Fruit fly (Drosophila melanogaster): ENCODE data around the gene chinmo.
A peak's percentile ranks its signal among the peaks of the same experiment; 100 is the strongest.

Gene chinmo

DNA sequence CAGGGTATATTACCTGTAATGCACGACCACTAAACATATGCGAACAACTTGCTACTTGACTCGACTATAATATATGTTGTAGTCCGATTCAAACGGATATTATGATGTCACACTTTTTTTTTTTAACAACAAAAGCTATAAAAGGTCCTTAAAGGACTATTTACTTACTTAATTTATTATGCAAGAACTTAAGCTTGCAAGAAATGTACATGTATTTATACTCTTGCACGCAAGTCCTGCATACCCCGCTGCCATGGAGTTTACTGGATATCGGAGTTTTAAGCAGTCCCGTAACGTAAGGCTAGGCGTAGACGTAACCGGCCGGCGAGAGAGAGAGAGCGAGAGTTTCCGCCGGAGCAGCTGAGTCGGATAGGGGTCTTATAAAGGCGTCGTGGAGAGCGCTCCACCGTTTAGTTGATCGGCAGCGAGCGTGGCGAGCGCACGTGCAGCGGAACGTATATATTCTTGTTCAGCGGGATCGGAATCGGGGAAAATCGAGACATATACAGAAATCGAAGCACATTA is 86.1 kb downstream of the chinmo start (continued):
- TF ChIP-seq CG8944 (GFP tag; optimal IDR thresholded peaks at IDR 0.05) (peak; percentile 90), CG14441 (GFP tag; IDR thresholded peaks at IDR 0.05) (peak; percentile 83), lola (GFP tag; optimal IDR thresholded peaks at IDR 0.05) (peak in 1 of 3 experiments; percentile 80), kni (GFP tag; optimal IDR thresholded peaks at IDR 0.05) (no peak), CG9932 (GFP tag; IDR thresholded peaks at IDR 0.05) (peak; percentile 79), HLH54F (GFP tag; optimal IDR thresholded peaks at IDR 0.05) (peak; percentile 89), CG5180 (GFP tag; optimal IDR thresholded peaks at IDR 0.05) (peak; percentile 64), CG4360 (GFP tag; IDR thresholded peaks at IDR 0.05) (no peak; the same call in 1 of the 2 replicates), gcm2 (GFP tag; optimal IDR thresholded peaks at IDR 0.05) (peak; percentile 67), cg (GFP tag; optimal IDR thresholded peaks at IDR 0.05) (no peak), ind (GFP tag; optimal IDR thresholded peaks at IDR 0.05) (peak; percentile 90), fd102C (GFP tag; optimal IDR thresholded peaks at IDR 0.05) (no peak), CG17361 (GFP tag; IDR thresholded peaks at IDR 0.05) (peak; percentile 93), tgo (GFP tag; IDR thresholded peaks at IDR 0.05) (peak; percentile 86), tx (GFP tag; optimal IDR thresholded peaks at IDR 0.05) (peak; percentile 86), HLH3B (GFP tag; IDR thresholded peaks at IDR 0.05) (peak; percentile 84), Ravus (GFP tag; IDR thresholded peaks at IDR 0.05) (peak; percentile 64; the same call in 1 of the 2 replicates), Lim3 (GFP tag; IDR thresholded peaks at IDR 0.05) (peak; percentile 47; the same call in 1 of the 2 replicates), CG14050 (GFP tag; IDR thresholded peaks at IDR 0.05) (peak; percentile 80), pnt (GFP tag; optimal IDR thresholded peaks at IDR 0.05) (peak; percentile 94), sr (GFP tag; IDR thresholded peaks at IDR 0.05) (peak; percentile 45; the same call in 1 of the 3 replicates), tin (GFP tag; optimal IDR thresholded peaks at IDR 0.05) (peak; percentile 88), bbx (GFP tag; IDR thresholded peaks at IDR 0.05; ENCODE audit: partially characterized antibody) (peak; percentile 62), ranshi (GFP tag; IDR thresholded peaks at IDR 0.05) (peak; percentile 76; the same call in 1 of the 2 replicates), CG13775 (GFP tag; optimal IDR thresholded peaks at IDR 0.05) (peak; percentile 84), CG11093 (GFP tag; IDR thresholded peaks at IDR 0.05) (peak; percentile 88), p53 (GFP tag; optimal IDR thresholded peaks at IDR 0.05) (peak; percentile 30), tup (GFP tag; optimal IDR thresholded peaks at IDR 0.05) (peak; percentile 79), HLH4C (GFP tag; IDR thresholded peaks at IDR 0.05; ENCODE audit: partially characterized antibody) (no peak), CG14965 (GFP tag; optimal IDR thresholded peaks at IDR 0.05; ENCODE audit: borderline replicate concordance) (peak; percentile 20), Poxn (GFP tag; IDR thresholded peaks at IDR 0.05) (peak; percentile 66), danr (GFP tag; IDR thresholded peaks at IDR 0.05) (peak; percentile 70), pan (optimal IDR thresholded peaks at IDR 0.05) (peak in 1 of 2 experiments; percentile 48), pan (GFP tag; optimal IDR thresholded peaks at IDR 0.05 in 1 of 2, IDR thresholded peaks at IDR 0.05 in 1 of 2) (peak in 1 of 2 experiments; percentile 90), klu (GFP tag; IDR thresholded peaks at IDR 0.05) (peak; percentile 85), Dad (GFP tag; optimal IDR thresholded peaks at IDR 0.05) (peak; percentile 80), bsh (GFP tag; optimal IDR thresholded peaks at IDR 0.05) (peak; percentile 69 to 90), Deaf1 (tag; optimal IDR thresholded peaks at IDR 0.05) (peak; percentile 64), CG2199 (GFP tag; IDR thresholded peaks at IDR 0.05) (no peak), CG10543 (GFP tag; optimal IDR thresholded peaks at IDR 0.05) (peak; percentile 27), hbn (GFP tag; IDR thresholded peaks at IDR 0.05; ENCODE audit: partially characterized antibody) (no peak), Mes4 (GFP tag; optimal IDR thresholded peaks at IDR 0.05) (peak; percentile 73), Dek (tag; optimal IDR thresholded peaks at IDR 0.05) (peak; percentile 73), emc (GFP tag; optimal IDR thresholded peaks at IDR 0.05) (peak; percentile 27), ham (GFP tag; IDR thresholded peaks at IDR 0.05) (0 out of 2 replicates have a peak, but pooled peaks have one; percentile 51), Meics (GFP tag; optimal IDR thresholded peaks at IDR 0.05) (peak; percentile 81), crol (GFP tag; IDR thresholded peaks at IDR 0.05) (0 out of 2 replicates have a peak, but pooled peaks have one; percentile 23), CG33213 (GFP tag; optimal IDR thresholded peaks at IDR 0.05) (peak; percentile 66), CG11456 (GFP tag; IDR thresholded peaks at IDR 0.05) (peak; percentile 74; the same call in 2 of the 3 replicates), onecut (GFP tag; IDR thresholded peaks at IDR 0.05) (peak; percentile 35; the same call in 1 of the 2 replicates)
